Worm (Caenorhabditis elegans) whole organism, L2 larva: ENCODE measurements around the gene W01H2.2.

ENCODE experiments used
- C34F6.9 ChIP-seq: fragments of 150-350 bp; optimal IDR thresholded peaks from 2 replicates; lab custom pipeline; 2014; ENCODE audit warnings: missing biosample characterization, missing genetic modification characterization
- F13H6.1 ChIP-seq: sonication (generic microtip); optimal IDR thresholded peaks from 2 replicates; lab custom pipeline; 2016; ENCODE audit warnings: missing genetic modification characterization, missing compliant biosample characterization
- R02D3.7 ChIP-seq: fragments of 150-350 bp; optimal IDR thresholded peaks from 2 replicates; lab custom pipeline; 2014; ENCODE audit warnings: missing biosample characterization, missing genetic modification characterization
- ZK546.5 ChIP-seq: sonication (generic microtip); optimal IDR thresholded peaks from 2 replicates; lab custom pipeline; 2017; ENCODE audit warnings: missing biosample characterization, missing genetic modification characterization
- alr-1 ChIP-seq: fragments of 150-350 bp; optimal IDR thresholded peaks from 2 replicates; lab custom pipeline; 2014; ENCODE audit warnings: missing biosample characterization, missing genetic modification characterization
- aly-2 ChIP-seq: fragments of 150-350 bp; optimal IDR thresholded peaks from 2 replicates; lab custom pipeline; 2014; ENCODE audit warnings: missing biosample characterization, missing genetic modification characterization
- blmp-1 ChIP-seq: sonication (generic microtip); optimal IDR thresholded peaks from 2 replicates; lab custom pipeline; 2017; ENCODE audit warnings: missing genetic modification characterization, mild to moderate bottlenecking, missing compliant biosample characterization, antibody characterized with exemption, moderate library complexity; ENCODE audit not compliant: insufficient read depth
- ceh-16 ChIP-seq: fragments of 150-350 bp; optimal IDR thresholded peaks from 2 replicates; lab custom pipeline; 2014; ENCODE audit warnings: missing biosample characterization, missing genetic modification characterization
- ceh-82 ChIP-seq: fragments of 150-350 bp; optimal IDR thresholded peaks from 2 replicates; lab custom pipeline; 2014; ENCODE audit warnings: missing biosample characterization, missing genetic modification characterization
- crh-2 ChIP-seq: sonication (generic microtip); optimal IDR thresholded peaks from 2 replicates; lab custom pipeline; 2017; ENCODE audit warnings: missing biosample characterization, missing genetic modification characterization
- dmd-4 ChIP-seq: sonication (generic microtip); optimal IDR thresholded peaks from 2 replicates; lab custom pipeline; 2017; ENCODE audit warnings: missing biosample characterization, missing genetic modification characterization
- egl-27 ChIP-seq: sonication (generic microtip); optimal IDR thresholded peaks from 3 replicates; lab custom pipeline; 2017; ENCODE audit warnings: missing biosample characterization, missing genetic modification reagents, missing genetic modification characterization
- elt-1 ChIP-seq: fragments of 150-350 bp; optimal IDR thresholded peaks from 2 replicates; lab custom pipeline; 2014; ENCODE audit warnings: missing biosample characterization, missing genetic modification characterization
- elt-3 ChIP-seq: sonication (generic microtip); optimal IDR thresholded peaks from 2 replicates; lab custom pipeline; 2017; ENCODE audit warnings: missing biosample characterization, missing genetic modification characterization
- fos-1 ChIP-seq: fragments of 150-350 bp; optimal IDR thresholded peaks from 2 replicates; lab custom pipeline; 2014; ENCODE audit warnings: missing biosample characterization, missing genetic modification characterization
- gmeb-1 ChIP-seq: fragments of 150-350 bp; optimal IDR thresholded peaks from 2 replicates; lab custom pipeline; 2014; ENCODE audit warnings: missing biosample characterization, missing genetic modification characterization
- lin-11 ChIP-seq: fragments of 150-350 bp; sonication (generic microtip); optimal IDR thresholded peaks from 2 replicates; lab custom pipeline; 2014; ENCODE audit warnings: missing biosample characterization, missing genetic modification characterization, inconsistent platforms, mixed read lengths
- lin-13 ChIP-seq: fragments of 150-350 bp; optimal IDR thresholded peaks from 2 replicates; lab custom pipeline; 2014; ENCODE audit warnings: missing biosample characterization, missing genetic modification reagents, missing genetic modification characterization
- lin-39 ChIP-seq: fragments of 150-350 bp; optimal IDR thresholded peaks from 2 replicates; lab custom pipeline; 2014; ENCODE audit warnings: missing biosample characterization, missing genetic modification reagents, missing genetic modification characterization
- lsy-2 ChIP-seq, 2 experiments: fragments of 150-350 bp in 1 of 2; sonication (generic microtip) in 1 of 2; optimal IDR thresholded peaks; 2 replicates each; lab custom pipeline; 2014 to 2017; ENCODE audit warnings: missing biosample characterization in 2 of 2, missing genetic modification characterization in 2 of 2
- mab-5 ChIP-seq: fragments of 150-350 bp; optimal IDR thresholded peaks from 2 replicates; lab custom pipeline; 2014; ENCODE audit warnings: missing biosample characterization, missing genetic modification characterization
- mbf-1 ChIP-seq: sonication (generic microtip); optimal IDR thresholded peaks from 2 replicates; lab custom pipeline; 2017; ENCODE audit warnings: missing biosample characterization, missing genetic modification characterization
- mdl-1 ChIP-seq, 2 experiments: fragments of 150-350 bp in 1 of 2; sonication (generic microtip) in 1 of 2; optimal IDR thresholded peaks; 2 replicates each; lab custom pipeline; 2017; ENCODE audit warnings: missing biosample characterization in 2 of 2, missing genetic modification characterization in 2 of 2
- nhr-10 ChIP-seq: sonication (generic microtip); optimal IDR thresholded peaks from 2 replicates; lab custom pipeline; 2017; ENCODE audit warnings: missing biosample characterization, missing genetic modification characterization
- nhr-11 ChIP-seq: fragments of 150-350 bp; optimal IDR thresholded peaks from 2 replicates; lab custom pipeline; 2014; ENCODE audit warnings: missing biosample characterization, missing genetic modification characterization
- nhr-12 ChIP-seq: fragments of 150-350 bp; optimal IDR thresholded peaks from 2 replicates; lab custom pipeline; 2014; ENCODE audit warnings: missing biosample characterization, missing genetic modification characterization
- nhr-129 ChIP-seq: fragments of 150-350 bp; optimal IDR thresholded peaks from 2 replicates; lab custom pipeline; 2014; ENCODE audit warnings: missing biosample characterization, missing genetic modification characterization
- nhr-21 ChIP-seq: fragments of 150-350 bp; optimal IDR thresholded peaks from 2 replicates; lab custom pipeline; 2014; ENCODE audit warnings: missing biosample characterization, missing genetic modification characterization
- nhr-23 ChIP-seq: fragments of 150-350 bp; optimal IDR thresholded peaks from 2 replicates; lab custom pipeline; 2014; ENCODE audit warnings: missing biosample characterization, missing genetic modification reagents, missing genetic modification characterization
- nhr-237 ChIP-seq: fragments of 150-350 bp; optimal IDR thresholded peaks from 2 replicates; lab custom pipeline; 2014; ENCODE audit warnings: missing biosample characterization, missing genetic modification characterization
- nhr-25 ChIP-seq: fragments of 150-350 bp; sonication (generic microtip); optimal IDR thresholded peaks from 3 replicates; lab custom pipeline; 2014; ENCODE audit warnings: missing biosample characterization, missing genetic modification characterization
- nhr-6 ChIP-seq: fragments of 150-350 bp; optimal IDR thresholded peaks from 2 replicates; lab custom pipeline; 2014; ENCODE audit warnings: missing biosample characterization, missing genetic modification characterization
- nhr-77 ChIP-seq: fragments of 150-350 bp; optimal IDR thresholded peaks from 2 replicates; lab custom pipeline; 2014; ENCODE audit warnings: missing biosample characterization, missing genetic modification characterization
- peb-1 ChIP-seq: fragments of 150-350 bp; optimal IDR thresholded peaks from 2 replicates; lab custom pipeline; 2014; ENCODE audit warnings: missing biosample characterization, missing genetic modification characterization
- sem-4 ChIP-seq: fragments of 150-350 bp; optimal IDR thresholded peaks from 2 replicates; lab custom pipeline; 2014; ENCODE audit warnings: missing biosample characterization, missing genetic modification reagents, missing genetic modification characterization
- skn-1 ChIP-seq: sonication (generic microtip); optimal IDR thresholded peaks from 2 replicates; lab custom pipeline; 2017; ENCODE audit warnings: missing biosample characterization, missing genetic modification characterization
- sma-9 ChIP-seq, 2 experiments: fragments of 150-350 bp in 1 of 2; sonication (generic microtip) in 1 of 2; optimal IDR thresholded peaks; 2 replicates each; lab custom pipeline; 2014 to 2016; ENCODE audit warnings: missing genetic modification characterization in 2 of 2, mild to moderate bottlenecking in 1 of 2, missing biosample characterization in 1 of 2, missing compliant biosample characterization in 1 of 2, missing genetic modification reagents in 1 of 2, moderate library complexity in 1 of 2
- snpc-4 ChIP-seq: fragments of 150-350 bp; optimal IDR thresholded peaks from 2 replicates; lab custom pipeline; 2014; ENCODE audit warnings: missing biosample characterization, missing genetic modification characterization
- unc-55 ChIP-seq: fragments of 150-350 bp; sonication (generic microtip); optimal IDR thresholded peaks from 3 replicates; lab custom pipeline; 2014; ENCODE audit warnings: missing biosample characterization, missing genetic modification reagents, missing genetic modification characterization
- unc-62 ChIP-seq: fragments of 150-350 bp; optimal IDR thresholded peaks from 2 replicates; lab custom pipeline; 2014; ENCODE audit warnings: missing biosample characterization, missing genetic modification reagents, missing genetic modification characterization
- zag-1 ChIP-seq: fragments of 150-350 bp; optimal IDR thresholded peaks from 2 replicates; lab custom pipeline; 2014; ENCODE audit warnings: missing biosample characterization, missing genetic modification characterization
- ztf-1 ChIP-seq: fragments of 200-800 bp; sonication (Bioruptor generic); conservative IDR thresholded peaks from 2 replicates; pipeline ENCODE4 v1.3.6; 2022; ENCODE audit warnings: missing genetic modification characterization, missing compliant biosample characterization
- ztf-11 ChIP-seq: sonication (generic microtip); optimal IDR thresholded peaks from 2 replicates; lab custom pipeline; 2017; ENCODE audit warnings: missing biosample characterization, missing genetic modification characterization
- ztf-4 ChIP-seq: fragments of 150-350 bp; optimal IDR thresholded peaks from 2 replicates; lab custom pipeline; 2014; ENCODE audit warnings: missing biosample characterization, missing genetic modification characterization

W01H2.2 gene

ce11 chrX:4218174-4218573, at the start of gene W01H2.2:
TSS of gene W01H2.2 (minus strand) at chrX:4218458.
- TF ChIP-seq mab-5: no peak
- TF ChIP-seq unc-55: peak; percentile 8
- no peak for TF ChIP-seq ZK546.5 (tag; lab: Kevin White, UChicago)
- peak; percentile 7 for TF ChIP-seq crh-2

ce11 chrX:4266178-4266931, 48.1 kb upstream of the W01H2.2 start:
- TF ChIP-seq aly-2 (tag; lab: Kevin White, UChicago) (no peak), nhr-23 (tag; lab: Kevin White, UChicago) (no peak), peb-1 (tag; lab: Kevin White, UChicago) (no peak), nhr-129 (peak; percentile 53), lsy-2 (tag; optimal IDR thresholded peaks at IDR 0.05; lab: Kevin White, UChicago) (peak in 1 of 2 experiments; percentile 5), skn-1 (tag; lab: Kevin White, UChicago) (no peak), nhr-12 (no peak), alr-1 (tag; lab: Kevin White, UChicago) (no peak), sma-9 (GFP tag; optimal IDR thresholded peaks at IDR 0.05; lab: Kevin White, UChicago) (peak; percentile 35), sma-9 (tag; optimal IDR thresholded peaks at IDR 0.05; lab: Kevin White, UChicago) (no peak), lin-39 (tag; lab: Kevin White, UChicago) (no peak), sem-4 (tag; lab: Kevin White, UChicago) (no peak), mab-5 (no peak), unc-55 (no peak), ceh-16 (tag; lab: Kevin White, UChicago) (no peak), elt-3 (tag; lab: Kevin White, UChicago) (no peak), snpc-4 (no peak), mdl-1 (tag; optimal IDR thresholded peaks at IDR 0.05; lab: Kevin White, UChicago) (no peak), nhr-10 (tag; lab: Kevin White, UChicago) (no peak), nhr-21 (tag; lab: Kevin White, UChicago) (no peak), blmp-1 (tag; lab: Kevin White, UChicago) (no peak)

- TF ChIP-seq C34F6.9 (tag; lab: Kevin White, UChicago): peak; percentile 67
- no peak for TF ChIP-seq mab-5
- peak; percentile 72 for TF ChIP-seq sma-9 (GFP tag; optimal IDR thresholded peaks at IDR 0.05; lab: Kevin White, UChicago)
- no peak for TF ChIP-seq sma-9 (tag; optimal IDR thresholded peaks at IDR 0.05; lab: Kevin White, UChicago)
- peak; percentile 30 for TF ChIP-seq crh-2
- no peak for TF ChIP-seq nhr-23 (tag; lab: Kevin White, UChicago)
- TF ChIP-seq lsy-2 (tag; optimal IDR thresholded peaks at IDR 0.05; lab: Kevin White, UChicago): peak in 1 of 2 experiments; percentile 10
- TF ChIP-seq zag-1 (tag; lab: Kevin White, UChicago): no peak
- TF ChIP-seq elt-1 (tag; lab: Kevin White, UChicago): no peak
- TF ChIP-seq lin-39 (tag; lab: Kevin White, UChicago): no peak
- TF ChIP-seq ztf-4 (tag; lab: Kevin White, UChicago): no peak
- TF ChIP-seq peb-1 (tag; lab: Kevin White, UChicago): no peak
- no peak for TF ChIP-seq egl-27
- peak; percentile 64 for TF ChIP-seq nhr-25 (tag; lab: Kevin White, UChicago)
- no peak for TF ChIP-seq snpc-4
- no peak for TF ChIP-seq elt-3 (tag; lab: Kevin White, UChicago)
- TF ChIP-seq ZK546.5 (tag; lab: Kevin White, UChicago): no peak
- TF ChIP-seq blmp-1 (tag; lab: Kevin White, UChicago): peak; percentile 57
- no peak for TF ChIP-seq nhr-11 (tag; lab: Kevin White, UChicago)
- peak; percentile 43 for TF ChIP-seq fos-1 (tag; lab: Kevin White, UChicago)
- no peak for TF ChIP-seq ztf-1 (GFP tag; lab: Robert Waterston, UW)
- no peak for TF ChIP-seq dmd-4 (tag; lab: Kevin White, UChicago)
- TF ChIP-seq nhr-77: no peak
- no peak for TF ChIP-seq nhr-6 (tag; lab: Kevin White, UChicago)
- TF ChIP-seq alr-1 (tag; lab: Kevin White, UChicago): no peak
- peak; percentile 70 for TF ChIP-seq F13H6.1 (tag; lab: Kevin White, UChicago)
- TF ChIP-seq aly-2 (tag; lab: Kevin White, UChicago): no peak
- TF ChIP-seq lin-13 (GFP tag; lab: Kevin White, UChicago): no peak
- TF ChIP-seq lin-11 (tag; lab: Kevin White, UChicago): no peak
- no peak for TF ChIP-seq mbf-1 (tag; lab: Kevin White, UChicago)
- TF ChIP-seq nhr-21 (tag; lab: Kevin White, UChicago): no peak
- no peak for TF ChIP-seq nhr-237 (tag; lab: Kevin White, UChicago)
- peak; percentile 62 for TF ChIP-seq unc-55
- TF ChIP-seq mdl-1 (tag; optimal IDR thresholded peaks at IDR 0.05; lab: Kevin White, UChicago): no peak
- TF ChIP-seq unc-62: no peak
- no peak for TF ChIP-seq gmeb-1 (tag; lab: Kevin White, UChicago)
- no peak for TF ChIP-seq ceh-16 (tag; lab: Kevin White, UChicago)
- no peak for TF ChIP-seq R02D3.7 (tag; lab: Kevin White, UChicago)
- peak; percentile 82 for TF ChIP-seq nhr-129
- no peak for TF ChIP-seq nhr-10 (tag; lab: Kevin White, UChicago)
- no peak for TF ChIP-seq skn-1 (tag; lab: Kevin White, UChicago)
- no peak for TF ChIP-seq ztf-11 (tag; lab: Kevin White, UChicago)
- TF ChIP-seq nhr-12: no peak
- no peak for TF ChIP-seq ceh-82
These were observed 47.1 kb upstream of the W01H2.2 start, which contains the start of gene coel-1 for ce11 chrX:4265283-4265907. TSS of gene coel-1 (plus strand) at chrX:4265663.
